Worm (Caenorhabditis elegans) whole organism, L4 larva: ENCODE results near the gene R10F2.5.

Experiments
- D1046.2 ChIP-seq: fragments of 200-800 bp; sonication (Bioruptor generic); IDR thresholded peaks from 2 replicates; pipeline ENCODE4 v1.3.6; 2022; ENCODE audit warnings: missing genetic modification characterization, missing compliant biosample characterization
- F37D6.2 ChIP-seq: sonication (generic microtip); optimal IDR thresholded peaks from 2 replicates; lab custom pipeline; 2016; ENCODE audit warnings: mild to moderate bottlenecking, missing genetic modification characterization, missing compliant biosample characterization
- F49E8.2 ChIP-seq: sonication (generic microtip); optimal IDR thresholded peaks from 2 replicates; lab custom pipeline; 2016; ENCODE audit warnings: missing compliant biosample characterization, mild to moderate bottlenecking, missing genetic modification characterization, borderline replicate concordance
- T20F7.1 ChIP-seq: fragments of 200-800 bp; sonication (Bioruptor generic); optimal IDR thresholded peaks from 2 replicates; lab custom pipeline; 2018; ENCODE audit warnings: mild to moderate bottlenecking, missing genetic modification characterization, missing compliant biosample characterization
- T26A8.4 ChIP-seq: fragments of 200-800 bp; sonication (Bioruptor generic); IDR thresholded peaks from 2 replicates; pipeline ENCODE4 v1.3.6; 2022; ENCODE audit warnings: missing genetic modification characterization, missing compliant biosample characterization
- Y75B8A.6 ChIP-seq: fragments of 200-800 bp; sonication (Bioruptor generic); IDR thresholded peaks from 2 replicates; pipeline ENCODE4 v1.3.6; 2022; ENCODE audit warnings: missing genetic modification reagents, missing genetic modification characterization, missing compliant biosample characterization
- ZK337.2 ChIP-seq: fragments of 200-800 bp; sonication (Bioruptor generic); IDR thresholded peaks from 2 replicates; pipeline ENCODE4 v1.3.6; 2022; ENCODE audit warnings: missing genetic modification reagents, missing genetic modification characterization, missing compliant biosample characterization
- ZK546.5 ChIP-seq, 2 experiments: sonication (generic microtip); optimal IDR thresholded peaks; 2 replicates each; lab custom pipeline; 2017; ENCODE audit warnings: missing biosample characterization in 2 of 2, missing genetic modification characterization in 2 of 2
- aly-2 ChIP-seq: sonication (generic microtip); optimal IDR thresholded peaks from 2 replicates; lab custom pipeline; 2018; ENCODE audit warnings: missing biosample characterization, missing genetic modification characterization
- ama-1 ChIP-seq: fragments of 150-350 bp; optimal IDR thresholded peaks from 2 replicates; lab custom pipeline; 2014; ENCODE audit warnings: inconsistent platforms, mixed read lengths
- ceh-20 ChIP-seq: fragments of 200-800 bp; sonication (Bioruptor generic); IDR thresholded peaks from 2 replicates; pipeline ENCODE4 v1.3.6; 2022; ENCODE audit warnings: missing genetic modification reagents, missing genetic modification characterization, missing compliant biosample characterization
- ces-1 ChIP-seq: fragments of 150-350 bp; sonication (generic microtip); optimal IDR thresholded peaks from 4 replicates; lab custom pipeline; 2014; ENCODE audit warnings: missing biosample characterization, missing genetic modification reagents, missing genetic modification characterization
- daf-12 ChIP-seq: fragments of 150-350 bp; optimal IDR thresholded peaks from 2 replicates; lab custom pipeline; 2014; ENCODE audit warnings: missing biosample characterization, missing genetic modification reagents, missing genetic modification characterization
- daf-16 ChIP-seq, 3 experiments: sonication (generic microtip); optimal IDR thresholded peaks; 2 replicates each; lab custom pipeline; 2016 to 2017; ENCODE audit warnings: missing genetic modification characterization in 3 of 3, missing genetic modification reagents in 3 of 3, mild to moderate bottlenecking in 2 of 3, missing compliant biosample characterization in 2 of 3, missing biosample characterization in 1 of 3, moderate library complexity in 1 of 3
- daf-19 ChIP-seq: fragments of 200-800 bp; sonication (Bioruptor generic); conservative IDR thresholded peaks from 2 replicates; pipeline ENCODE4 v1.3.6; 2022; ENCODE audit warnings: missing genetic modification characterization, missing compliant biosample characterization
- dmd-9 ChIP-seq: fragments of 200-800 bp; sonication (Bioruptor generic); IDR thresholded peaks from 2 replicates; pipeline ENCODE4 v1.3.6; 2022; ENCODE audit warnings: missing genetic modification reagents, missing genetic modification characterization, missing compliant biosample characterization
- dpl-1 ChIP-seq: fragments of 150-350 bp; optimal IDR thresholded peaks from 2 replicates; lab custom pipeline; 2014; ENCODE audit warnings: missing biosample characterization, missing genetic modification reagents, missing genetic modification characterization
- fkh-10 ChIP-seq: fragments of 150-350 bp; optimal IDR thresholded peaks from 2 replicates; lab custom pipeline; 2014; ENCODE audit warnings: missing biosample characterization, missing genetic modification reagents, missing genetic modification characterization
- hlh-11 ChIP-seq: fragments of 200-800 bp; sonication (Bioruptor generic); optimal IDR thresholded peaks from 2 replicates; lab custom pipeline; 2018; ENCODE audit warnings: mild to moderate bottlenecking, missing genetic modification characterization, missing compliant biosample characterization
- jun-1 ChIP-seq: fragments of 150-350 bp; optimal IDR thresholded peaks from 2 replicates; lab custom pipeline; 2014; ENCODE audit warnings: missing biosample characterization, missing genetic modification reagents, missing genetic modification characterization
- lim-7 ChIP-seq: fragments of 200-800 bp; sonication (Bioruptor generic); IDR thresholded peaks from 2 replicates; pipeline ENCODE4 v1.3.6; 2022; ENCODE audit warnings: missing genetic modification characterization, missing compliant biosample characterization
- lin-38 ChIP-seq: fragments of 200-800 bp; sonication (Bioruptor generic); IDR thresholded peaks from 2 replicates; pipeline ENCODE4 v1.3.6; 2022; ENCODE audit warnings: missing genetic modification reagents, missing genetic modification characterization, missing compliant biosample characterization
- lir-3 ChIP-seq: sonication (generic microtip); optimal IDR thresholded peaks from 2 replicates; lab custom pipeline; 2016; ENCODE audit warnings: mild to moderate bottlenecking, missing genetic modification characterization, missing compliant biosample characterization
- madf-9 ChIP-seq: fragments of 200-800 bp; sonication (Bioruptor generic); conservative IDR thresholded peaks from 2 replicates; pipeline ENCODE4 v1.3.6; 2022; ENCODE audit warnings: missing genetic modification reagents, missing genetic modification characterization, missing compliant biosample characterization
- mdt-29 ChIP-seq: fragments of 200-800 bp; sonication (Bioruptor generic); IDR thresholded peaks from 2 replicates; pipeline ENCODE4 v1.3.6; 2022; ENCODE audit warnings: missing genetic modification reagents, missing genetic modification characterization, missing compliant biosample characterization
- mes-2 ChIP-seq: sonication (generic microtip); optimal IDR thresholded peaks from 2 replicates; lab custom pipeline; 2016; ENCODE audit warnings: missing genotype, mild to moderate bottlenecking, missing genetic modification characterization, missing compliant biosample characterization; ENCODE audit not compliant: poor library complexity, severe bottlenecking
- nhr-10 ChIP-seq: fragments of 150-350 bp; optimal IDR thresholded peaks from 2 replicates; lab custom pipeline; 2014; ENCODE audit warnings: missing biosample characterization, missing genetic modification characterization
- nhr-11 ChIP-seq: fragments of 150-350 bp; optimal IDR thresholded peaks from 2 replicates; lab custom pipeline; 2014; ENCODE audit warnings: missing biosample characterization, missing genetic modification characterization
- nhr-6 ChIP-seq: fragments of 150-350 bp; optimal IDR thresholded peaks from 2 replicates; lab custom pipeline; 2014; ENCODE audit warnings: missing biosample characterization, missing genetic modification characterization
- nhr-76 ChIP-seq: fragments of 150-350 bp; optimal IDR thresholded peaks from 2 replicates; lab custom pipeline; 2014; ENCODE audit warnings: missing biosample characterization, missing genetic modification characterization
- pha-4 ChIP-seq, 2 experiments: fragments of 150-350 bp in 1 of 2; fragments of 200-800 bp in 1 of 2; sonication (Bioruptor generic) in 1 of 2; IDR thresholded peaks in 1 of 2; optimal IDR thresholded peaks in 1 of 2; 2 replicates each; pipeline versions ENCODE4 v1.3.6 to Lab custom; 2014 to 2022; ENCODE audit warnings: missing genetic modification characterization in 2 of 2, missing genetic modification reagents in 2 of 2, missing biosample characterization in 1 of 2, missing compliant biosample characterization in 1 of 2
- pqm-1 ChIP-seq: sonication (generic microtip); optimal IDR thresholded peaks from 2 replicates; lab custom pipeline; 2017; ENCODE audit warnings: missing biosample characterization, missing genetic modification characterization
- set-16 ChIP-seq: fragments of 200-800 bp; sonication (Bioruptor generic); IDR thresholded peaks from 2 replicates; pipeline ENCODE4 v1.3.6; 2022; ENCODE audit warnings: missing genetic modification reagents, missing genetic modification characterization, missing compliant biosample characterization
- snpc-4 ChIP-seq: fragments of 150-350 bp; optimal IDR thresholded peaks from 2 replicates; lab custom pipeline; 2014; ENCODE audit warnings: missing biosample characterization, missing genetic modification characterization
- spr-1 ChIP-seq: sonication (generic microtip); optimal IDR thresholded peaks from 2 replicates; lab custom pipeline; 2016; ENCODE audit warnings: mild to moderate bottlenecking, missing genetic modification characterization, missing compliant biosample characterization
- tag-97 ChIP-seq: fragments of 200-800 bp; sonication (Bioruptor generic); IDR thresholded peaks from 2 replicates; pipeline ENCODE4 v1.3.6; 2022; ENCODE audit warnings: missing genetic modification characterization, missing compliant biosample characterization
- unc-130 ChIP-seq: sonication (generic microtip); optimal IDR thresholded peaks from 2 replicates; lab custom pipeline; 2016; ENCODE audit warnings: missing genetic modification reagents, missing genetic modification characterization, missing compliant biosample characterization
- unc-39 ChIP-seq: sonication (generic microtip); optimal IDR thresholded peaks from 2 replicates; lab custom pipeline; 2017; ENCODE audit warnings: missing biosample characterization, missing genetic modification characterization
- unc-62 ChIP-seq, 3 experiments: fragments of 150-350 bp in 1 of 3; sonication (generic microtip); optimal IDR thresholded peaks in 2 of 3; peaks in 1 of 3; 1 replicate in 1 of 3; 2 replicates in 2 of 3; lab custom pipeline; 2014 to 2017; ENCODE audit warnings: missing biosample characterization in 3 of 3, missing genetic modification characterization in 3 of 3, missing genetic modification reagents in 3 of 3, missing genotype in 1 of 3
- vab-7 ChIP-seq: fragments of 200-800 bp; sonication (Bioruptor generic); IDR thresholded peaks from 2 replicates; pipeline ENCODE4 v1.3.6; 2022; ENCODE audit warnings: missing genetic modification reagents, missing genetic modification characterization, missing compliant biosample characterization
- zag-1 ChIP-seq: fragments of 150-350 bp; optimal IDR thresholded peaks from 2 replicates; lab custom pipeline; 2014; ENCODE audit warnings: missing biosample characterization, missing genetic modification characterization
- zip-11 ChIP-seq: fragments of 200-800 bp; sonication (Bioruptor generic); IDR thresholded peaks from 2 replicates; pipeline ENCODE4 v1.3.6; 2022; ENCODE audit warnings: missing genetic modification characterization, missing compliant biosample characterization
- ztf-11 ChIP-seq: fragments of 150-350 bp; optimal IDR thresholded peaks from 2 replicates; lab custom pipeline; 2014; ENCODE audit warnings: missing biosample characterization, missing genetic modification characterization
- ztf-7 ChIP-seq: fragments of 150-350 bp; optimal IDR thresholded peaks from 2 replicates; lab custom pipeline; 2014; ENCODE audit warnings: missing biosample characterization, missing genetic modification characterization

R10F2.5 gene

DNA sequence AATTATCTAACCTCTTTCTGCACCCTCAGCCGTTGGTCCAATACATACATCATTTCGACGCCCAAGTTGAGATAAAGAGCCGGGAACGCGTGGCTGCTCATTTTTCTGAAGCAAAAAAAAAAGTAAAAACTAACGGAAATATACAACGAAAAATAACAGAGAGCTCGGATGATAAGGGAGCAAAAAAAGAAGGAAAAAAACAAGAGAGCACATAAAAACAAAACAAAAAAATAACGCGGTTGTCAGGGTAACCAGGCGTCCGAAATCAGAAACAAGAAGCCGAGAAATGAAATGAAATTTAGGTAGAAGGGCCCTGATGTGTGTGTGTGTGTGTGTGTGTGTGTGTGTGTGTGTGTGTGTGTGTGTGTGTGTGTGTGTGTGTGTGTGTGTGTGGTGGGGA lies at the start of gene R10F2.5:
TSS of gene R10F2.5 (minus strand) at position 101 of the 400 bp plus-strand sequence.
- TF ChIP-seq ztf-7 (tag; lab: Kevin White, UChicago) (no peak), mdt-29 (no peak), aly-2 (no peak), ztf-11 (no peak), F37D6.2 (tag; lab: Kevin White, UChicago) (no peak), ZK546.5 (tag; optimal IDR thresholded peaks at IDR 0.05; lab: Kevin White, UChicago) (no peak), ces-1 (GFP tag; lab: Kevin White, UChicago) (no peak), nhr-11 (tag; lab: Kevin White, UChicago) (no peak), set-16 (GFP tag; lab: Robert Waterston, UW) (no peak), snpc-4 (tag; lab: Kevin White, UChicago) (no peak), ZK337.2 (no peak), Y75B8A.6 (GFP tag; lab: Robert Waterston, UW) (no peak)

DNA sequence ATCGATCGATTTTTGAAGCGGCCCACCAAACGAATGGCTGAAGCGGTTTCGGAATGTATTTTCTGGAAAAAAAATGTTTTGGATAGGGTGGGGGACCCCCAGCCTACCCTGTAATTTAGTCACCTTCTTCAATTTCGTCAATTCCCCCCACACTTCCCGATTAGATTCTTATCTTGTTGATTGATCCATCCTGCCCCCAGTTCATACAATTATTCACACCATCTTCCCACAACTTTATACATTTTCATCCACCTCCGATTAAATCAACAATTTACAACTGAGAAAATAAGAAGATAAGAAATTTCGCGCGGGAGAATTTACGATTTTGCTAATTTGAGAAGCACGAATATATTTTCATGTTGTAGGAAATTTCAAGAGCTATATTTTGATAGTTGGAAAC lies 48.4 kb upstream of the R10F2.5 start:
- no peak for TF ChIP-seq fkh-10
- peak in 1 of 2 experiments; percentile 88 for TF ChIP-seq unc-62 (GFP tag; optimal IDR thresholded peaks at IDR 0.05 in 1 of 2; lab: Kevin White, UChicago)
- no peak for TF ChIP-seq unc-62 (tag; optimal IDR thresholded peaks at IDR 0.05; lab: Kevin White, UChicago)
- TF ChIP-seq ceh-20 = no peak

DNA sequence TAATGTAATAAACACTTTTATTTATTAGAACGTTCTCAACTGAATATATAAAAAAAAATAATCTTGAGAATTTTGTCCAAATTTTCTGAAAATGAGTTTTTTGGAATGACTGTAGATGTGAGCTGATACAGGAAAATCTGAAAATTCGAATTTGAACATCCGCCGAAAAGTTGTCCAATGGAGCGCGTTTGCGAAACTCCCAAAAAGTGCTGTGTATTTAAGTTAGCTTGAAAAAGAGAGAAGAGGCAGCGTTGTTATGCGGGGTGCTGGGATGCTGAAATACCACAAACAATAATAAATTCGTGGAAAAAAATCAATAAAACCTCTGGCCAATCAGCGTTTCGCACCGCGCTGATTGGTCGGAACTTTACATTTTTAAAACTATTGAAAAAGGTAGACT lies 45.7 kb upstream of the R10F2.5 start:
- TF ChIP-seq lin-38 (peak; percentile 32; the same call in 1 of the 2 replicates), ama-1 (lab: Kevin White, UChicago) (no peak), hlh-11 (tag; lab: Kevin White, UChicago) (no peak), unc-62 (GFP tag; optimal IDR thresholded peaks at IDR 0.05 in 1 of 2; lab: Kevin White, UChicago) (peak in 1 of 2 experiments; percentile 33), unc-62 (tag; optimal IDR thresholded peaks at IDR 0.05; lab: Kevin White, UChicago) (no peak)

DNA sequence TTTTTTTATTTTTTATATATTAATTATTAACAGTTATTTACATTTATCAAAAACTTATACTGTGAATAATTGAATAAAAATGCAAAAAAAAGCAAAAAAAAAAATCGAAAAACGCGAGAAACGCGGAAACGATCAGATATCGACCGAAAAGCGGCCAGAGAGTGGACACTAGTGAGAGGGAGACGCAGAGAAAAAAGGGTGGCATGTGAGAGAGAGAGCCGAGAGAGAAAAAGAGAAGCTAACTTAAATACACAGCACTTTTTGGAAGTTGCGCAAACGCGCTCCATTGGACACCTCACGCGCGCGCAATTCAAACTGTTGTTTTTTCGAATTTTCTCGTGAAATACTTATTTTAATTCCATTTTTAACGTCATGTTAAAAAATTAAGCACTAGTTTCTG lies 41.9 kb upstream of the R10F2.5 start:
- TF ChIP-seq lir-3 (tag; lab: Kevin White, UChicago) = no peak
- peak; percentile 30 for TF ChIP-seq nhr-6 (tag; lab: Kevin White, UChicago)
- TF ChIP-seq vab-7 = no peak
- peak; percentile 39; the same call in 1 of the 2 replicates for TF ChIP-seq madf-9 (GFP tag; lab: Robert Waterston, UW)
- TF ChIP-seq unc-39 = no peak
- TF ChIP-seq nhr-10 (tag; lab: Kevin White, UChicago) = no peak
- TF ChIP-seq mdt-29 = no peak
- peak; percentile 98 for TF ChIP-seq lin-38
- no peak for TF ChIP-seq zag-1 (tag; lab: Kevin White, UChicago)
- peak; percentile 86 for TF ChIP-seq dpl-1 (GFP tag; lab: Kevin White, UChicago)
- TF ChIP-seq nhr-76 (tag; lab: Kevin White, UChicago) = no peak
- peak; percentile 80 for TF ChIP-seq ceh-20
- peak; percentile 16; the same call in 1 of the 2 replicates for TF ChIP-seq T26A8.4 (GFP tag; lab: Robert Waterston, UW)
- no peak for TF ChIP-seq ztf-11
- no peak for TF ChIP-seq F49E8.2 (tag; lab: Kevin White, UChicago)
- TF ChIP-seq mes-2 (tag; lab: Kevin White, UChicago) = peak; percentile 82
- no peak for TF ChIP-seq lim-7 (GFP tag; lab: Robert Waterston, UW)
- no peak for TF ChIP-seq jun-1 (tag; lab: Kevin White, UChicago)
- no peak for TF ChIP-seq T20F7.1
- no peak for TF ChIP-seq dmd-9 (GFP tag; lab: Robert Waterston, UW)
- TF ChIP-seq ztf-7 (tag; lab: Kevin White, UChicago) = no peak
- peak in 1 of 2 experiments; percentile 90 for TF ChIP-seq unc-62 (GFP tag; optimal IDR thresholded peaks at IDR 0.05 in 1 of 2; lab: Kevin White, UChicago)
- no peak for TF ChIP-seq unc-62 (tag; optimal IDR thresholded peaks at IDR 0.05; lab: Kevin White, UChicago)
- TF ChIP-seq daf-19 (GFP tag; lab: Robert Waterston, UW) = no peak
- TF ChIP-seq tag-97 = no peak
- TF ChIP-seq spr-1 (tag; lab: Kevin White, UChicago) = peak; percentile 28
- TF ChIP-seq pha-4 (GFP tag; IDR thresholded peaks at IDR 0.05; lab: Robert Waterston, UW) = peak; percentile 71
- peak; percentile 44 for TF ChIP-seq pha-4 (tag; optimal IDR thresholded peaks at IDR 0.05; lab: Kevin White, UChicago)
- peak; percentile 51 for TF ChIP-seq set-16 (GFP tag; lab: Robert Waterston, UW)
- peak; percentile 72 for TF ChIP-seq unc-130 (GFP tag; lab: Kevin White, UChicago)
- no peak for TF ChIP-seq Y75B8A.6 (GFP tag; lab: Robert Waterston, UW)
- TF ChIP-seq pqm-1 (tag; lab: Kevin White, UChicago) = no peak
- TF ChIP-seq daf-16 (GFP tag; optimal IDR thresholded peaks at IDR 0.05; lab: Kevin White, UChicago) = no peak
- peak; percentile 46 for TF ChIP-seq daf-16 (tag; optimal IDR thresholded peaks at IDR 0.05; lab: Kevin White, UChicago)
- no peak for TF ChIP-seq daf-12 (tag; lab: Kevin White, UChicago)
- TF ChIP-seq D1046.2 (GFP tag; lab: Robert Waterston, UW) = no peak
- TF ChIP-seq zip-11 = no peak
